Worm (Caenorhabditis elegans): ENCODE results near the gene F36A4.3.

- TF ChIP-seq scrt-1 (GFP tag; IDR thresholded peaks at IDR 0.05) (no peak), ceh-36 (tag; optimal IDR thresholded peaks at IDR 0.05) (no peak), ceh-13 (GFP tag; optimal IDR thresholded peaks at IDR 0.05) (no peak), ama-1 (optimal IDR thresholded peaks at IDR 0.05) (no peak), tbx-11 (GFP tag; IDR thresholded peaks at IDR 0.05) (no peak), flt-1 (GFP tag; IDR thresholded peaks at IDR 0.05) (no peak), pes-1 (GFP tag; IDR thresholded peaks at IDR 0.05) (no peak), aly-1 (tag; optimal IDR thresholded peaks at IDR 0.05) (no peak)
Observed at ce11 chrIV:4284020-4284419, 14.6 kb downstream of the F36A4.3 start, which contains the start of gene F15E6.6.
